Worm (Caenorhabditis elegans) whole organism, L1 larva: ENCODE measurements around the gene C04H5.1.

Source experiments
- C04F5.9 ChIP-seq: sonication (generic microtip); optimal IDR thresholded peaks from 2 replicates; lab custom pipeline; 2016; ENCODE audit warnings: missing genetic modification characterization, missing compliant biosample characterization
- C16A3.4 ChIP-seq: fragments of 150-350 bp; optimal IDR thresholded peaks from 2 replicates; lab custom pipeline; 2014; ENCODE audit warnings: missing biosample characterization, missing genetic modification characterization
- F16B12.6 ChIP-seq: fragments of 150-350 bp; optimal IDR thresholded peaks from 2 replicates; lab custom pipeline; 2014; ENCODE audit warnings: missing biosample characterization, missing genetic modification characterization
- alr-1 ChIP-seq: fragments of 200-800 bp; sonication (Bioruptor generic); optimal IDR thresholded peaks from 2 replicates; lab custom pipeline; 2018; ENCODE audit warnings: borderline replicate concordance, mild to moderate bottlenecking, missing genetic modification characterization, missing compliant biosample characterization
- ama-1 ChIP-seq: fragments of 150-350 bp; optimal IDR thresholded peaks from 2 replicates; lab custom pipeline; 2014
- ceh-8 ChIP-seq: fragments of 200-800 bp; sonication (Bioruptor generic); optimal IDR thresholded peaks from 2 replicates; lab custom pipeline; 2018; ENCODE audit warnings: mild to moderate bottlenecking, missing genetic modification characterization, moderate library complexity, missing compliant biosample characterization
- ceh-82 ChIP-seq, 3 experiments: fragments of 150-350 bp in 1 of 3; sonication (generic microtip) in 2 of 3; optimal IDR thresholded peaks; 2 replicates each; lab custom pipeline; 2014 to 2017; ENCODE audit warnings: missing biosample characterization in 3 of 3, missing genetic modification characterization in 3 of 3
- ceh-88 ChIP-seq: fragments of 200-800 bp; sonication (Bioruptor generic); IDR thresholded peaks from 2 replicates; pipeline ENCODE4 v1.3.6; 2022; ENCODE audit warnings: missing genetic modification characterization, missing compliant biosample characterization
- ceh-90 ChIP-seq: sonication (generic microtip); optimal IDR thresholded peaks from 2 replicates; lab custom pipeline; 2016; ENCODE audit warnings: missing genetic modification characterization, missing compliant biosample characterization
- efl-1 ChIP-seq, 4 experiments: fragments of 150-350 bp; optimal IDR thresholded peaks in 3 of 4; peaks in 1 of 4; 1 replicate in 1 of 4; 2 replicates in 3 of 4; lab custom pipeline; 2014; ENCODE audit warnings: missing biosample characterization in 2 of 4, missing genetic modification characterization in 2 of 4, missing genetic modification reagents in 2 of 4
- efl-3 ChIP-seq: fragments of 200-800 bp; sonication (Bioruptor generic); optimal IDR thresholded peaks from 2 replicates; lab custom pipeline; 2018; ENCODE audit warnings: mild to moderate bottlenecking, missing genetic modification characterization, missing compliant biosample characterization
- elt-2 ChIP-seq: sonication (generic microtip); optimal IDR thresholded peaks from 2 replicates; lab custom pipeline; 2016; ENCODE audit warnings: missing genetic modification characterization, mild to moderate bottlenecking, inconsistent platforms, missing compliant biosample characterization, missing genetic modification reagents
- fkh-10 ChIP-seq: sonication (generic microtip); optimal IDR thresholded peaks from 2 replicates; lab custom pipeline; 2017; ENCODE audit warnings: missing biosample characterization, missing genetic modification reagents, missing genetic modification characterization
- fkh-4 ChIP-seq: sonication (generic microtip); optimal IDR thresholded peaks from 2 replicates; lab custom pipeline; 2016; ENCODE audit warnings: missing compliant biosample characterization, missing genetic modification characterization, borderline replicate concordance
- fos-1 ChIP-seq: fragments of 150-350 bp; optimal IDR thresholded peaks from 2 replicates; lab custom pipeline; 2014; ENCODE audit warnings: missing biosample characterization, missing genetic modification characterization
- hpl-2 ChIP-seq: fragments of 150-350 bp; optimal IDR thresholded peaks from 2 replicates; lab custom pipeline; 2014; ENCODE audit warnings: missing biosample characterization, missing genetic modification reagents, missing genetic modification characterization
- irx-1 ChIP-seq: sonication (generic microtip); optimal IDR thresholded peaks from 2 replicates; lab custom pipeline; 2016; ENCODE audit warnings: missing genetic modification characterization, missing compliant biosample characterization
- isw-1 ChIP-seq: fragments of 200-800 bp; sonication (Bioruptor generic); IDR thresholded peaks from 2 replicates; pipeline ENCODE4 v1.3.6; 2022; ENCODE audit warnings: missing genetic modification characterization, missing compliant biosample characterization
- lin-13 ChIP-seq: fragments of 150-350 bp; optimal IDR thresholded peaks from 2 replicates; lab custom pipeline; 2014; ENCODE audit warnings: missing biosample characterization, missing genetic modification reagents, missing genetic modification characterization
- lin-15B ChIP-seq: fragments of 150-350 bp; sonication (generic microtip); optimal IDR thresholded peaks from 3 replicates; lab custom pipeline; 2014; ENCODE audit warnings: missing biosample characterization, missing genetic modification characterization
- lin-39 ChIP-seq: fragments of 150-350 bp; optimal IDR thresholded peaks from 2 replicates; lab custom pipeline; 2014; ENCODE audit warnings: missing biosample characterization, missing genetic modification reagents, missing genetic modification characterization
- lsy-2 ChIP-seq, 2 experiments: fragments of 150-350 bp; optimal IDR thresholded peaks; 2 replicates each; lab custom pipeline; 2014; ENCODE audit warnings: missing biosample characterization in 2 of 2, missing genetic modification characterization in 2 of 2
- mab-9 ChIP-seq: fragments of 200-800 bp; sonication (Bioruptor generic); IDR thresholded peaks from 2 replicates; pipeline ENCODE4 v1.3.6; 2022; ENCODE audit warnings: missing genetic modification reagents, missing genetic modification characterization, missing compliant biosample characterization
- mdl-1 ChIP-seq, 2 experiments: fragments of 150-350 bp; optimal IDR thresholded peaks; 2 replicates each; lab custom pipeline; 2014 to 2017; ENCODE audit warnings: missing biosample characterization in 2 of 2, missing genetic modification characterization in 2 of 2, inconsistent platforms in 1 of 2
- mep-1 ChIP-seq: fragments of 150-350 bp; optimal IDR thresholded peaks from 2 replicates; lab custom pipeline; 2014; ENCODE audit warnings: missing biosample characterization, missing genetic modification characterization
- nhr-20 ChIP-seq: sonication (generic microtip); optimal IDR thresholded peaks from 2 replicates; lab custom pipeline; 2016; ENCODE audit warnings: mild to moderate bottlenecking, missing genetic modification characterization, missing compliant biosample characterization
- nhr-47 ChIP-seq: sonication (generic microtip); optimal IDR thresholded peaks from 2 replicates; lab custom pipeline; 2016; ENCODE audit warnings: mild to moderate bottlenecking, missing genetic modification characterization, moderate library complexity, missing compliant biosample characterization
- nhr-71 ChIP-seq: sonication (generic microtip); optimal IDR thresholded peaks from 2 replicates; lab custom pipeline; 2016; ENCODE audit warnings: mild to moderate bottlenecking, missing genetic modification characterization, moderate library complexity, missing compliant biosample characterization
- nhr-76 ChIP-seq: sonication (generic microtip); optimal IDR thresholded peaks from 2 replicates; lab custom pipeline; 2017; ENCODE audit warnings: missing biosample characterization, missing genetic modification characterization
- nhr-77 ChIP-seq: fragments of 150-350 bp; optimal IDR thresholded peaks from 2 replicates; lab custom pipeline; 2014; ENCODE audit warnings: missing biosample characterization, missing genetic modification characterization
- nhr-85 ChIP-seq: sonication (generic microtip); peaks from one replicate; lab custom pipeline; 2016; ENCODE audit warnings: missing genetic modification characterization, inconsistent platforms, missing compliant biosample characterization
- pax-3 ChIP-seq: fragments of 200-800 bp; sonication (Bioruptor generic); optimal IDR thresholded peaks from 2 replicates; lab custom pipeline; 2018; ENCODE audit warnings: mild to moderate bottlenecking, missing genetic modification characterization, moderate library complexity, missing compliant biosample characterization
- rnt-1 ChIP-seq: sonication (generic microtip); optimal IDR thresholded peaks from 2 replicates; lab custom pipeline; 2016; ENCODE audit warnings: mild to moderate bottlenecking, missing genetic modification characterization, moderate library complexity, missing compliant biosample characterization
- snu-23 ChIP-seq: sonication (generic microtip); optimal IDR thresholded peaks from 2 replicates; lab custom pipeline; 2016; ENCODE audit warnings: missing genetic modification characterization, missing compliant biosample characterization
- sox-4 ChIP-seq: sonication (generic microtip); optimal IDR thresholded peaks from 2 replicates; lab custom pipeline; 2016; ENCODE audit warnings: missing genetic modification characterization, missing compliant biosample characterization
- sptf-1 ChIP-seq: fragments of 150-350 bp; optimal IDR thresholded peaks from 2 replicates; lab custom pipeline; 2014; ENCODE audit warnings: missing biosample characterization, missing genetic modification characterization
- sup-37 ChIP-seq: fragments of 200-800 bp; sonication (Bioruptor generic); optimal IDR thresholded peaks from 2 replicates; lab custom pipeline; 2018; ENCODE audit warnings: mild to moderate bottlenecking, missing genetic modification characterization, missing compliant biosample characterization
- tbx-2 ChIP-seq: sonication (generic microtip); optimal IDR thresholded peaks from 2 replicates; lab custom pipeline; 2016; ENCODE audit warnings: missing genetic modification characterization, missing compliant biosample characterization
- tlp-1 ChIP-seq: fragments of 150-350 bp; optimal IDR thresholded peaks from 2 replicates; lab custom pipeline; 2014; ENCODE audit warnings: missing biosample characterization, missing genetic modification characterization
- unc-130 ChIP-seq: fragments of 150-350 bp; optimal IDR thresholded peaks from 2 replicates; lab custom pipeline; 2017; ENCODE audit warnings: missing biosample characterization, missing genetic modification characterization, inconsistent platforms
- unc-86 ChIP-seq: sonication (generic microtip); optimal IDR thresholded peaks from 2 replicates; lab custom pipeline; 2016; ENCODE audit warnings: missing genetic modification characterization, missing compliant biosample characterization
- vab-15 ChIP-seq: sonication (generic microtip); optimal IDR thresholded peaks from 2 replicates; lab custom pipeline; 2017; ENCODE audit warnings: missing genotype, mild to moderate bottlenecking, missing genetic modification characterization, missing compliant biosample characterization
- zag-1 ChIP-seq: fragments of 150-350 bp; optimal IDR thresholded peaks from 2 replicates; lab custom pipeline; 2014; ENCODE audit warnings: missing biosample characterization, missing genetic modification characterization

C04H5.1 gene

DNA sequence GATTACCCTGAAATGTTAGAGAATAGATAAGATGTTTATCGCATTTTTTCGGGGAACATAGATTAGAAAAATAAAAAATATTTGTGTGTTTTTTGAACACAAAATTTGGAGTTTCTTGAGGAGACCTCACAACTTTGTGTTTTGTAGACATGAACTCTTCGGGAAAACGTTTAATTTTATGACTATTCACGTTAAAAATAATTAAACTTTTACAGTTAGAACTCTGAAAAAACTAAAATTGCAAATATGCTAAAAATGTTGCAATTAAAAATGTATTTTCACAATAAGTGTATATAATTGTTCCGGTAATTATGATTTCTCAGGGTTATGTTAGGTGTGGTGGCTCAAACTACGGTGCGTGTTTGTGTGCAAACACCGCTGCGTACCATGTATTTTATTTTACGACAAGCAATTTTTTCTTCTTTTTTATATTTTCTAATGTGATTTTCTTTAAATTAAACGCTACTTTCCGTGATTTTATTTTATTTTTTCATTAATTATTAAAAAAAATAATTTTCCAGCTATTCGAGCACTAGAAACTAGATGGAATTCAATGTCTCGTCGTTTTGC is 5.8 kb upstream of the C04H5.1 start, which contains the start of the genes F57C2.5 and spat-1 (continued):
- TF ChIP-seq isw-1 (GFP tag; lab: Robert Waterston, UW) (peak; percentile 66), unc-86 (tag; lab: Kevin White, UChicago) (peak; percentile 40), lin-15B (peak; percentile 39), ceh-82 (tag; optimal IDR thresholded peaks at IDR 0.05; lab: Kevin White, UChicago) (peak in 1 of 3 experiments; percentile 51), tlp-1 (tag; lab: Kevin White, UChicago) (no peak), snu-23 (peak; percentile 88), mep-1 (tag; lab: Kevin White, UChicago) (peak; percentile 78), nhr-85 (tag; lab: Kevin White, UChicago) (peak; percentile 81), mdl-1 (tag; optimal IDR thresholded peaks at IDR 0.05; lab: Kevin White, UChicago) (peak in 1 of 2 experiments; percentile 9), ceh-8 (GFP tag; lab: Kevin White, UChicago) (no peak), alr-1 (tag; lab: Kevin White, UChicago) (no peak), nhr-20 (peak; percentile 81), nhr-76 (tag; lab: Kevin White, UChicago) (no peak), lsy-2 (tag; optimal IDR thresholded peaks at IDR 0.05; lab: Kevin White, UChicago) (peak; percentile 93 to 98), irx-1 (tag; lab: Kevin White, UChicago) (peak; percentile 32), C04F5.9 (tag; lab: Kevin White, UChicago) (peak; percentile 54), mab-9 (no peak), sptf-1 (no peak), ama-1 (no peak), elt-2 (tag; lab: Kevin White, UChicago) (peak; percentile 67), lin-39 (tag; lab: Kevin White, UChicago) (no peak), F16B12.6 (tag; lab: Kevin White, UChicago) (peak; percentile 84), fkh-4 (tag; lab: Kevin White, UChicago) (peak; percentile 59), unc-130 (tag; lab: Kevin White, UChicago) (peak; percentile 93), sup-37 (GFP tag; lab: Kevin White, UChicago) (no peak), lin-13 (GFP tag; lab: Kevin White, UChicago) (peak; percentile 61), nhr-71 (tag; lab: Kevin White, UChicago) (peak; percentile 86), rnt-1 (no peak), nhr-47 (tag; lab: Kevin White, UChicago) (peak; percentile 75), efl-3 (GFP tag; lab: Kevin White, UChicago) (no peak), fkh-10 (no peak), tbx-2 (peak; percentile 71), ceh-90 (tag; lab: Kevin White, UChicago) (peak; percentile 40), vab-15 (tag; lab: Kevin White, UChicago) (peak; percentile 89), pax-3 (peak; percentile 87), nhr-77 (peak; percentile 94), fos-1 (tag; lab: Kevin White, UChicago) (peak; percentile 54), hpl-2 (GFP tag; lab: Kevin White, UChicago) (no peak), ceh-88 (GFP tag; lab: Robert Waterston, UW) (peak; percentile 71; the same call in 1 of the 2 replicates), efl-1 (optimal IDR thresholded peaks at IDR 0.05; lab: Kevin White, UChicago) (peak; percentile 73), efl-1 (GFP tag; optimal IDR thresholded peaks at IDR 0.05 in 1 of 2; lab: Kevin White, UChicago) (peak; percentile 57 to 93), sox-4 (tag; lab: Kevin White, UChicago) (peak; percentile 68), C16A3.4 (tag; lab: Kevin White, UChicago) (peak; percentile 88)

DNA sequence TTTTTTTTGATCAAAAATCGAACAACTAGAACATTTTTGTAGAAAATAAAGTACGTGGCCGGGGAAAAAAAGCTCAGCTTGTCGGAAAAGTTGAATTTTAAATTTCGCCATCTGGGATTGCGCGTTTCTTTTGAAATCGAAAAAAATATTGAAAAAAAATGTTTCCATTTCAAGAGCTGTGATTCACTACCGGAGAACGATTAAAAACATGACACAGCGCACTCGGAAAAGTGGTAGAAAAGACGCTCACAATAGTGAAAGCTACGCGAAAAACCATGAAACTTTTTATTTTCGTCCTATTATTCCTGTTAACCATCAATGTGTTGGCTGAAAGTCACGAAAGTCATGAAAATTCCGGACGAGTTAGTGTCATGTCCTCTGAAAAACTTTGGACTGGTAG is 3.6 kb downstream of the C04H5.1 start, which contains the start of the genes clec-147 and C04H5.7:
TSS of gene clec-147 (minus strand) at position 101 of the 400 bp plus-strand sequence.
TSS of gene C04H5.7 (plus strand) at position 219 of the 400 bp plus-strand sequence.
- no peak for TF ChIP-seq efl-1 (optimal IDR thresholded peaks at IDR 0.05; lab: Kevin White, UChicago)
- TF ChIP-seq efl-1 (GFP tag; optimal IDR thresholded peaks at IDR 0.05 in 1 of 2; lab: Kevin White, UChicago) = peak in 1 of 2 experiments; percentile 51
- TF ChIP-seq zag-1 (tag; lab: Kevin White, UChicago) = no peak
